Worm (Caenorhabditis elegans) whole organism, L1 larva: ENCODE results near the gene acs-11.

Experiments used
- jun-1 ChIP-seq: fragments of 150-350 bp; optimal IDR thresholded peaks from 2 replicates; lab custom pipeline; 2014; ENCODE audit warnings: missing biosample characterization, missing genetic modification reagents, missing genetic modification characterization
- nhr-237 ChIP-seq: fragments of 150-350 bp; optimal IDR thresholded peaks from 2 replicates; lab custom pipeline; 2014; ENCODE audit warnings: missing biosample characterization, missing genetic modification characterization
- nhr-28 ChIP-seq: fragments of 150-350 bp; optimal IDR thresholded peaks from 2 replicates; lab custom pipeline; 2014; ENCODE audit warnings: missing biosample characterization, missing genetic modification characterization

DNA sequence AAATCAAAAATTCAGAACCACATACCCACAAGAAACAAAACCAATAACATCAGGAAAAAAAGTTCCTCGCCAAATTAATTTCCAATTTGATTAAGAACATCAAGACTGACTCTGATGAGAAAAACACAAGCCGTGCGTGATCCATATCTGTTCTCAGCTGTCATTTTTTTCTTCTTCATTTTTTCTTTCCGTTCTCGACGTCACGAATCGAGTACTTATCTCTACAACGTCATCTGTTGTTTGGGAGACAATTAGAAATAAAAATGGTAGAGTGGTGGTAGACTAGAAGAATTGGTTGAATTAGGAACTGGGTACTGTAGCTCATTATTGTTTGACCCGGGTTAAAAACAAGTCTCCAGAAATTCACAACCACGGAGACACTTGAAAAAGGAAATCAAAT, 19.1 kb downstream of the acs-11 start:
- TF ChIP-seq nhr-237 (tag; lab: Kevin White, UChicago): no peak
- TF ChIP-seq jun-1 (tag; lab: Kevin White, UChicago): no peak
- no peak for TF ChIP-seq nhr-28
